Fruit fly (Drosophila melanogaster) whole organism, embryonic: ENCODE measurements around the gene Dsor1.

Experiments used
- Abd-B ChIP-seq: fragments of 200-800 bp; sonication (Bioruptor generic); optimal IDR thresholded peaks from 2 replicates; lab custom pipeline; 2018; ENCODE audit warnings: missing biosample characterization, mild to moderate bottlenecking, missing genetic modification characterization, moderate library complexity
- Ada2b ChIP-seq: fragments of 200-800 bp; sonication (Bioruptor generic); IDR thresholded peaks from 2 replicates; pipeline ENCODE4 v1.3.6; 2022; ENCODE audit warnings: missing biosample characterization, missing genetic modification characterization
- Atf3 ChIP-seq: fragments of 200-800 bp; sonication (Bioruptor generic); optimal IDR thresholded peaks from 3 replicates; lab custom pipeline; 2016; ENCODE audit warnings: missing biosample characterization, missing genetic modification characterization
- Blimp-1 ChIP-seq: fragments of 200-800 bp; sonication (Bioruptor generic); optimal IDR thresholded peaks from 3 replicates; lab custom pipeline; 2018; ENCODE audit warnings: missing biosample characterization, missing genetic modification characterization, mild to moderate bottlenecking, moderate library complexity, missing genetic modification reagents
- CG10267 ChIP-seq: fragments of 200-800 bp; sonication (Bioruptor generic); optimal IDR thresholded peaks from 2 replicates; lab custom pipeline; 2018; ENCODE audit warnings: missing biosample characterization, mild to moderate bottlenecking, missing genetic modification characterization, moderate library complexity
- CG10366 ChIP-seq: fragments of 200-800 bp; sonication (Bioruptor generic); IDR thresholded peaks from 2 replicates; pipeline ENCODE4 v1.3.6; 2022; ENCODE audit warnings: missing biosample characterization, missing genetic modification characterization
- CG10959 ChIP-seq: fragments of 200-800 bp; sonication (Bioruptor generic); IDR thresholded peaks from 2 replicates; pipeline ENCODE4 v1.3.6; 2022; ENCODE audit warnings: missing biosample characterization, missing genetic modification characterization
- CG12942 ChIP-seq: fragments of 200-800 bp; sonication (Bioruptor generic); optimal IDR thresholded peaks from 3 replicates; lab custom pipeline; 2016; ENCODE audit warnings: missing biosample characterization, missing genetic modification characterization
- CG17186 ChIP-seq: fragments of 200-800 bp; sonication (Bioruptor generic); optimal IDR thresholded peaks from 3 replicates; lab custom pipeline; 2017; ENCODE audit warnings: missing biosample characterization, missing genetic modification reagents, missing genetic modification characterization
- CG17568 ChIP-seq: fragments of 200-800 bp; sonication (Bioruptor generic); optimal IDR thresholded peaks from 2 replicates; lab custom pipeline; 2018; ENCODE audit warnings: missing biosample characterization, mild to moderate bottlenecking, missing genetic modification characterization, moderate library complexity
- CG3163 ChIP-seq: fragments of 200-800 bp; sonication (Bioruptor generic); optimal IDR thresholded peaks from 3 replicates; lab custom pipeline; 2016; ENCODE audit warnings: missing biosample characterization, missing genetic modification characterization
- CG4730 ChIP-seq: fragments of 200-800 bp; sonication (Bioruptor generic); IDR thresholded peaks from 2 replicates; pipeline ENCODE4 v1.3.6; 2022; ENCODE audit warnings: missing biosample characterization, missing genetic modification characterization
- CG6254 ChIP-seq: fragments of 200-800 bp; sonication (Bioruptor generic); optimal IDR thresholded peaks from 3 replicates; lab custom pipeline; 2017; ENCODE audit warnings: mild to moderate bottlenecking, missing biosample characterization, missing genetic modification reagents, missing genetic modification characterization
- CG6272 ChIP-seq: fragments of 200-800 bp; sonication (Bioruptor generic); IDR thresholded peaks from 2 replicates; pipeline ENCODE4 v1.3.6; 2022; ENCODE audit warnings: missing biosample characterization, missing genetic modification characterization
- CG7357 ChIP-seq: fragments of 200-800 bp; sonication (Bioruptor generic); IDR thresholded peaks from 3 replicates; pipeline ENCODE4 v1.3.6; 2022; ENCODE audit warnings: missing biosample characterization, missing genetic modification characterization
- CG7786 ChIP-seq: fragments of 200-800 bp; sonication (Bioruptor generic); optimal IDR thresholded peaks from 2 replicates; lab custom pipeline; 2016; ENCODE audit warnings: missing biosample characterization, missing genetic modification characterization
- CG8765 ChIP-seq: fragments of 200-800 bp; sonication (Bioruptor generic); IDR thresholded peaks from 2 replicates; pipeline ENCODE4 v1.3.6; 2022; ENCODE audit warnings: missing biosample characterization, missing genetic modification characterization
- CG9609 ChIP-seq: fragments of 200-800 bp; sonication (Bioruptor generic); optimal IDR thresholded peaks from 3 replicates; lab custom pipeline; 2016; ENCODE audit warnings: missing biosample characterization, missing genetic modification characterization
- E2f2 ChIP-seq: fragments of 200-800 bp; sonication (Bioruptor generic); IDR thresholded peaks from 2 replicates; pipeline ENCODE4 v1.3.6; 2022; ENCODE audit warnings: missing biosample characterization, missing genetic modification characterization
- NFAT ChIP-seq: fragments of 200-800 bp; sonication (Bioruptor generic); IDR thresholded peaks from 2 replicates; pipeline ENCODE4 v1.3.6; 2022; ENCODE audit warnings: missing biosample characterization, missing genetic modification characterization
- Poxn ChIP-seq: fragments of 200-800 bp; sonication (Bioruptor generic); IDR thresholded peaks from 2 replicates; pipeline ENCODE4 v1.3.6; 2022; ENCODE audit warnings: missing biosample characterization, missing genetic modification characterization
- Side ChIP-seq: fragments of 200-800 bp; sonication (Bioruptor generic); optimal IDR thresholded peaks from 2 replicates; lab custom pipeline; 2016; ENCODE audit warnings: missing biosample characterization, missing genetic modification characterization
- Six4 ChIP-seq: fragments of 200-800 bp; sonication (Bioruptor generic); optimal IDR thresholded peaks from 2 replicates; lab custom pipeline; 2016; ENCODE audit warnings: missing biosample characterization, missing genetic modification characterization
- Sry-β ChIP-seq: fragments of 200-800 bp; sonication (Bioruptor generic); optimal IDR thresholded peaks from 2 replicates; lab custom pipeline; 2018; ENCODE audit warnings: missing biosample characterization, mild to moderate bottlenecking, missing genetic modification characterization, moderate library complexity
- aop ChIP-seq: fragments of 200-800 bp; sonication (Bioruptor generic); IDR thresholded peaks from 2 replicates; pipeline ENCODE4 v1.3.6; 2022; ENCODE audit warnings: missing biosample characterization, missing genetic modification characterization
- bowl ChIP-seq: fragments of 200-800 bp; sonication (Bioruptor generic); IDR thresholded peaks from 2 replicates; pipeline ENCODE4 v1.3.6; 2022; ENCODE audit warnings: missing biosample characterization, missing genetic modification characterization
- corto ChIP-seq: fragments of 200-800 bp; sonication (Bioruptor generic); optimal IDR thresholded peaks from 2 replicates; lab custom pipeline; 2016; ENCODE audit warnings: missing biosample characterization, mild to moderate bottlenecking, missing genetic modification characterization, moderate library complexity
- dati ChIP-seq: fragments of 200-800 bp; sonication (Bioruptor generic); IDR thresholded peaks from 2 replicates; pipeline ENCODE4 v1.3.6; 2022; ENCODE audit warnings: missing biosample characterization, missing genetic modification characterization
- fd102C ChIP-seq: fragments of 200-800 bp; sonication (Bioruptor generic); optimal IDR thresholded peaks from 2 replicates; lab custom pipeline; 2018; ENCODE audit warnings: missing biosample characterization, mild to moderate bottlenecking, missing genetic modification characterization, moderate library complexity
- fd3F ChIP-seq: fragments of 200-800 bp; sonication (Bioruptor generic); optimal IDR thresholded peaks from 2 replicates; lab custom pipeline; 2018; ENCODE audit warnings: missing biosample characterization, mild to moderate bottlenecking, missing genetic modification characterization, moderate library complexity
- inv ChIP-seq: fragments of 200-800 bp; sonication (Bioruptor generic); IDR thresholded peaks from 2 replicates; pipeline ENCODE4 v1.3.6; 2022; ENCODE audit warnings: missing biosample characterization, missing genetic modification characterization; ENCODE audit not compliant: partially characterized antibody
- jumu ChIP-seq: fragments of 200-800 bp; sonication (Bioruptor generic); optimal IDR thresholded peaks from 3 replicates; lab custom pipeline; 2016; ENCODE audit warnings: missing biosample characterization, missing genetic modification characterization
- lab ChIP-seq: fragments of 200-800 bp; sonication (Bioruptor generic); optimal IDR thresholded peaks from 3 replicates; lab custom pipeline; 2017; ENCODE audit warnings: missing biosample characterization, missing genetic modification characterization, mild to moderate bottlenecking, moderate library complexity, missing genetic modification reagents
- lmd ChIP-seq: fragments of 200-800 bp; sonication (Bioruptor generic); IDR thresholded peaks from 2 replicates; pipeline ENCODE4 v1.3.6; 2022; ENCODE audit warnings: missing biosample characterization, missing genetic modification characterization
- luna ChIP-seq: fragments of 200-800 bp; sonication (Bioruptor generic); optimal IDR thresholded peaks from 2 replicates; lab custom pipeline; 2016; ENCODE audit warnings: missing biosample characterization, missing genetic modification characterization
- mld ChIP-seq: fragments of 200-800 bp; sonication (Bioruptor generic); IDR thresholded peaks from 3 replicates; pipeline ENCODE4 v1.3.6; 2022; ENCODE audit warnings: missing biosample characterization, missing genetic modification characterization; ENCODE audit not compliant: partially characterized antibody
- oc ChIP-seq: fragments of 200-800 bp; sonication (Bioruptor generic); optimal IDR thresholded peaks from 2 replicates; lab custom pipeline; 2018; ENCODE audit warnings: missing biosample characterization, mild to moderate bottlenecking, missing genetic modification characterization, moderate library complexity
- odd ChIP-seq: fragments of 200-800 bp; sonication (Bioruptor generic); optimal IDR thresholded peaks from 2 replicates; lab custom pipeline; 2017; ENCODE audit warnings: missing biosample characterization, mild to moderate bottlenecking, missing genetic modification characterization
- org-1 ChIP-seq: fragments of 200-800 bp; sonication (Bioruptor generic); optimal IDR thresholded peaks from 2 replicates; lab custom pipeline; 2017; ENCODE audit warnings: missing biosample characterization, missing genetic modification characterization
- otp ChIP-seq: fragments of 200-800 bp; sonication (Bioruptor generic); IDR thresholded peaks from 3 replicates; pipeline ENCODE4, ENCODE4 v1.3.6; 2022; ENCODE audit warnings: missing biosample characterization, missing genetic modification characterization
- pros ChIP-seq: fragments of 200-800 bp; sonication (Bioruptor generic); optimal IDR thresholded peaks from 3 replicates; lab custom pipeline; 2019; ENCODE audit warnings: missing biosample characterization, mild to moderate bottlenecking, missing genetic modification characterization, moderate library complexity
- row ChIP-seq: fragments of 200-800 bp; sonication (Bioruptor generic); IDR thresholded peaks from 3 replicates; pipeline ENCODE4 v1.3.6; 2022; ENCODE audit warnings: missing biosample characterization, missing genetic modification characterization
- scrt ChIP-seq: fragments of 200-800 bp; sonication (Bioruptor generic); optimal IDR thresholded peaks from 2 replicates; lab custom pipeline; 2018; ENCODE audit warnings: missing biosample characterization, mild to moderate bottlenecking, missing genetic modification characterization, moderate library complexity
- sug ChIP-seq: fragments of 200-800 bp; optimal IDR thresholded peaks from 2 replicates; lab custom pipeline; 2019; ENCODE audit warnings: missing biosample characterization, mild to moderate bottlenecking, missing genetic modification characterization, moderate library complexity
- tap ChIP-seq: fragments of 200-800 bp; optimal IDR thresholded peaks from 3 replicates; lab custom pipeline; 2019; ENCODE audit warnings: missing biosample characterization, mild to moderate bottlenecking, missing genetic modification characterization, moderate library complexity
- tin ChIP-seq: fragments of 200-800 bp; sonication (Bioruptor generic); optimal IDR thresholded peaks from 3 replicates; lab custom pipeline; 2016; ENCODE audit warnings: missing biosample characterization, missing genetic modification characterization
- tio ChIP-seq: fragments of 200-800 bp; sonication (Bioruptor generic); optimal IDR thresholded peaks from 2 replicates; lab custom pipeline; 2017; ENCODE audit warnings: missing biosample characterization, missing genetic modification characterization, inconsistent platforms
- trh ChIP-seq: fragments of 200-800 bp; sonication (Bioruptor generic); optimal IDR thresholded peaks from 2 replicates; lab custom pipeline; 2016; ENCODE audit warnings: missing biosample characterization, missing genetic modification characterization
- vvl ChIP-seq: fragments of 200-800 bp; sonication (Bioruptor generic); IDR thresholded peaks from 2 replicates; pipeline ENCODE4 v1.3.6; 2022; ENCODE audit warnings: missing biosample characterization, missing genetic modification characterization

Gene Dsor1

DNA sequence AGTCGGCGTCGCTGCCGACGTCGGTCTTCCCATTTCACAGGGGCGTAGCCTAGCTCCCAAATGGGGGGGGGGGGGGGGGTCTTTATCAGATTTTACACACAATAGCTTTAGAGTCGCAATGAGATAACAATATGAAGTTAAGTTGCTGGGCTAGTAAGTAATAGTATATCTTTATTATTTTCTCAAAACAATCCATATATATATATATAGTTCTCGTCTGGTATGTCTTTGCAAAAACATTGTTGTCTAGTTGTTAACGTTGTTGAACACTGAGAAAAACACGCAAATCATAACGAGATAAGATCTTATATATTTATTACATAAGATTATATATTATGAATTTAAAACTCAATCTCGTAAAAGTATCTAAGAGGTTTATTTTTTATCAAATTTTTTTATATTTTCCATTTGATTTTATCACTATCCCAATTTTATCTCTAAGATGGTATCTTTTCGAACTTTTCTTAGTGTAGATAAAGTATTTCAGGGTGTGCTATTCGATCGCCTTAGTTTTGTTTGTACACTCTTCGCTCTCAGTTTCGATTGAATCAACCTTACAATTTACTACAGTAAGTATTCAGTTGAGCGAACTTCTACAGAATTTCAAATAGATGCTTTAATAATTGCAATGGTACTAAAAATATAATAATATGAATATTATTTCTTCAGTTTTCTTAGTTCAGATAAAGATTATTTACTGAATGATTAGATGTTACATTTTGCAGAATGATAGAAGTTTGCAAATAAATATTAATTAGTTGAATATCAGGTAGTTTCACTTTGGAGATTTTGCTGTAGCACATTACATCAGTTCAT is 45.1 kb upstream of the Dsor1 start (continued):
- TF ChIP-seq fd3F, result peak; percentile 77
- TF ChIP-seq pros (GFP tag; lab: Kevin White, UChicago), result no peak
- no peak for TF ChIP-seq trh (GFP tag; lab: Kevin White, UChicago)
- TF ChIP-seq CG17568 (GFP tag; lab: Kevin White, UChicago), result peak; percentile 36
- peak; percentile 65; the same call in 1 of the 2 replicates for TF ChIP-seq Poxn (GFP tag; lab: Robert Waterston, UW)
- no peak for TF ChIP-seq inv
- TF ChIP-seq CG6272 (GFP tag; lab: Robert Waterston, UW), result peak; percentile 72; the same call in 1 of the 2 replicates
- TF ChIP-seq odd (GFP tag; lab: Kevin White, UChicago), result peak; percentile 58
- peak; percentile 78 for TF ChIP-seq CG4730 (GFP tag; lab: Robert Waterston, UW)
- TF ChIP-seq tio (GFP tag; lab: Kevin White, UChicago), result no peak
- TF ChIP-seq otp (GFP tag; lab: Robert Waterston, UW), result peak; percentile 78; the same call in 2 of the 3 replicates
- TF ChIP-seq Ada2b (GFP tag; lab: Robert Waterston, UW), result peak; percentile 79
- no peak for TF ChIP-seq Side
- TF ChIP-seq Atf3 (GFP tag; lab: Kevin White, UChicago), result no peak
- TF ChIP-seq CG3163 (GFP tag; lab: Kevin White, UChicago), result no peak
- TF ChIP-seq CG17186, result no peak
- TF ChIP-seq corto (GFP tag; lab: Kevin White, UChicago), result no peak
- no peak for TF ChIP-seq Six4 (GFP tag; lab: Kevin White, UChicago)
- TF ChIP-seq CG8765 (GFP tag; lab: Robert Waterston, UW), result peak; percentile 56; the same call in 1 of the 2 replicates
- TF ChIP-seq CG7786 (GFP tag; lab: Kevin White, UChicago), result peak; percentile 31
- TF ChIP-seq scrt, result peak; percentile 66
- TF ChIP-seq CG10267 (tag; lab: Kevin White, UChicago), result peak; percentile 67
- TF ChIP-seq oc (tag; lab: Kevin White, UChicago), result no peak
- TF ChIP-seq lmd (GFP tag; lab: Robert Waterston, UW), result peak; percentile 80; the same call in 1 of the 2 replicates
- TF ChIP-seq CG7357 (GFP tag; lab: Robert Waterston, UW), result peak; percentile 69
- TF ChIP-seq Sry-β, result no peak
- TF ChIP-seq sug (tag; lab: Kevin White, UChicago), result peak; percentile 54
- peak; percentile 77 for TF ChIP-seq CG10366 (GFP tag; lab: Robert Waterston, UW)
- TF ChIP-seq CG6254 (GFP tag; lab: Kevin White, UChicago), result no peak
- TF ChIP-seq dati (GFP tag; lab: Robert Waterston, UW), result no peak
- peak; percentile 9 for TF ChIP-seq tin (GFP tag; lab: Kevin White, UChicago)
- TF ChIP-seq row (GFP tag; lab: Robert Waterston, UW), result peak; percentile 84
- peak; percentile 29 for TF ChIP-seq org-1 (GFP tag; lab: Kevin White, UChicago)
- TF ChIP-seq Abd-B (GFP tag; lab: Kevin White, UChicago), result peak; percentile 66
- TF ChIP-seq E2f2 (GFP tag; lab: Robert Waterston, UW), result peak; percentile 36
- TF ChIP-seq luna (GFP tag; lab: Kevin White, UChicago), result peak; percentile 16
- peak; percentile 30 for TF ChIP-seq tap (tag; lab: Kevin White, UChicago)
- peak; percentile 82 for TF ChIP-seq vvl (GFP tag; lab: Robert Waterston, UW)
- TF ChIP-seq bowl (GFP tag; lab: Robert Waterston, UW), result peak; percentile 58; the same call in 1 of the 2 replicates
- no peak for TF ChIP-seq mld (GFP tag; lab: Robert Waterston, UW)
- peak; percentile 37 for TF ChIP-seq CG9609 (GFP tag; lab: Kevin White, UChicago)
- no peak for TF ChIP-seq jumu (GFP tag; lab: Kevin White, UChicago)
- 0 out of 2 replicates have a peak, but pooled peaks have one; percentile 38 for TF ChIP-seq CG10959 (GFP tag; lab: Robert Waterston, UW)
- no peak for TF ChIP-seq CG12942 (GFP tag; lab: Kevin White, UChicago)
- peak; percentile 96 for TF ChIP-seq NFAT (GFP tag; lab: Robert Waterston, UW)
- no peak for TF ChIP-seq fd102C (GFP tag; lab: Kevin White, UChicago)
- TF ChIP-seq aop (GFP tag; lab: Robert Waterston, UW), result no peak
- peak; percentile 51 for TF ChIP-seq Blimp-1 (GFP tag; lab: Kevin White, UChicago)
- peak; percentile 95 for TF ChIP-seq lab (GFP tag; lab: Kevin White, UChicago)
